Worm (Caenorhabditis elegans) whole organism, young adult: Measurements from ENCODE around the gene wago-5.

Source experiments
- F37B4.10 ChIP-seq: fragments of 200-800 bp; sonication (Bioruptor generic); IDR thresholded peaks from 2 replicates; pipeline ENCODE4 v1.3.6; 2022; ENCODE audit warnings: missing genetic modification characterization, missing compliant biosample characterization
- egl-18 ChIP-seq: fragments of 200-800 bp; sonication (Bioruptor generic); IDR thresholded peaks from 2 replicates; pipeline ENCODE4 v1.3.6; 2022; ENCODE audit warnings: missing genetic modification reagents, missing genetic modification characterization, missing compliant biosample characterization
- egl-44 ChIP-seq: fragments of 200-800 bp; sonication (Bioruptor generic); IDR thresholded peaks from 2 replicates; pipeline ENCODE4 v1.3.6; 2022; ENCODE audit warnings: missing genetic modification reagents, missing genetic modification characterization, missing compliant biosample characterization
- ets-4 ChIP-seq: fragments of 200-800 bp; sonication (Bioruptor generic); optimal IDR thresholded peaks from 2 replicates; lab custom pipeline; 2018; ENCODE audit warnings: mild to moderate bottlenecking, missing genetic modification characterization, missing compliant biosample characterization
- him-1 ChIP-seq: sonication (generic microtip); optimal IDR thresholded peaks from 2 replicates; lab custom pipeline; 2016; ENCODE audit warnings: missing genotype, missing genetic modification reagents, missing genetic modification characterization, missing compliant biosample characterization
- hlh-12 ChIP-seq: sonication (generic microtip); optimal IDR thresholded peaks from 2 replicates; lab custom pipeline; 2016; ENCODE audit warnings: missing genetic modification characterization, missing compliant biosample characterization
- hsf-1 ChIP-seq: fragments of 200-800 bp; sonication (Bioruptor generic); IDR thresholded peaks from 2 replicates; pipeline ENCODE4 v1.3.6; 2022; ENCODE audit warnings: missing genetic modification reagents, missing genetic modification characterization, missing compliant biosample characterization
- mcd-1 ChIP-seq: fragments of 200-800 bp; sonication (Bioruptor generic); IDR thresholded peaks from 2 replicates; pipeline ENCODE4 v1.3.6; 2022; ENCODE audit warnings: missing genetic modification reagents, missing genetic modification characterization, missing compliant biosample characterization
- mxl-1 ChIP-seq: sonication (generic microtip); optimal IDR thresholded peaks from 2 replicates; lab custom pipeline; 2016; ENCODE audit warnings: missing genetic modification characterization, missing compliant biosample characterization
- pbrm-1 ChIP-seq: fragments of 200-800 bp; sonication (Bioruptor generic); IDR thresholded peaks from 2 replicates; pipeline ENCODE4 v1.3.6; 2022; ENCODE audit warnings: missing genetic modification reagents, missing genetic modification characterization, missing compliant biosample characterization
- snpc-4 ChIP-seq, 5 experiments: fragments of 150-350 bp in 1 of 5; sonication (generic microtip) in 4 of 5; optimal IDR thresholded peaks; 2 replicates each; lab custom pipeline; 2014 to 2018; ENCODE audit warnings: missing genetic modification characterization in 5 of 5, missing biosample characterization in 3 of 5, antibody characterized with exemption in 2 of 5, mild to moderate bottlenecking in 2 of 5, missing compliant biosample characterization in 2 of 5, missing genotype in 2 of 5, moderate library complexity in 2 of 5, missing genetic modification reagents in 1 of 5
- unc-62 ChIP-seq: fragments of 150-350 bp; optimal IDR thresholded peaks from 2 replicates; lab custom pipeline; 2014; ENCODE audit warnings: missing biosample characterization, missing genetic modification reagents, missing genetic modification characterization
- zfh-2 ChIP-seq: fragments of 200-800 bp; sonication (Bioruptor generic); conservative IDR thresholded peaks from 2 replicates; pipeline ENCODE4 v1.3.6; 2022; ENCODE audit warnings: missing genetic modification reagents, missing genetic modification characterization, missing compliant biosample characterization

DNA sequence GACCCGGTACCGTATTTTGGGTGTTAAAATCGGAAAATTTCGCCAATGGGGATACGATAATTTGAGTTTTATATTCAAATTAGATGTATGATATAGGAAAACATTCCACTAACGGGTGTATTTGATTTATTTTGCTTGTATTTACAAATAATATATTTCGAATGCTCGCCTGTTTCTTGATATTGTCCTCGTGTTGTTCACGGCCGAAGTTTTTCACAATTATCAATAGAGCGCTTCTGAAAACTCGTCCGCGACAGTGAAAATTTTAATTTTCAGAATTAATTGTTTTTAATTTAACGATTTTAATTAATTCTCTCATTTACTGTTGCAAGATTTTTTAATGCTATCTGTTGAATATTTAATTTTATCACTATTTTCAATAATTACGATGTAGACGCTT lies 4.4 kb upstream of the wago-5 start:
- TF ChIP-seq hlh-12 (tag; lab: Kevin White, UChicago) = no peak
- no peak for TF ChIP-seq hsf-1 (GFP tag; lab: Robert Waterston, UW)
- no peak for TF ChIP-seq F37B4.10 (GFP tag; lab: Robert Waterston, UW)
- TF ChIP-seq snpc-4 (GFP tag; optimal IDR thresholded peaks at IDR 0.05; lab: Kevin White, UChicago) = no peak
- TF ChIP-seq snpc-4 (tag; optimal IDR thresholded peaks at IDR 0.05; lab: Kevin White, UChicago) = no peak
- no peak for TF ChIP-seq unc-62 (GFP tag; lab: Kevin White, UChicago)
- no peak for TF ChIP-seq ets-4 (GFP tag; lab: Kevin White, UChicago)
- TF ChIP-seq mxl-1 (tag; lab: Kevin White, UChicago) = no peak
- TF ChIP-seq pbrm-1 (GFP tag; lab: Robert Waterston, UW) = 0 out of 2 replicates have a peak, but pooled peaks have one; percentile 41
- peak; percentile 82 for TF ChIP-seq mcd-1 (GFP tag; lab: Robert Waterston, UW)
- TF ChIP-seq egl-44 = no peak
- TF ChIP-seq egl-18 (GFP tag; lab: Robert Waterston, UW) = no peak
- peak; percentile 40 for TF ChIP-seq him-1 (tag; lab: Kevin White, UChicago)
- TF ChIP-seq zfh-2 = no peak
